Worm (Caenorhabditis elegans): ENCODE measurements around the gene spp-4.

Gene spp-4

ce11 chrX:7290859-7291628 lies 27.5 kb downstream of the spp-4 start:
- no peak for TF ChIP-seq hlh-1 (tag; optimal IDR thresholded peaks at IDR 0.05)
- no peak for TF ChIP-seq ztf-11 (tag; optimal IDR thresholded peaks at IDR 0.05)
- no peak for TF ChIP-seq ceh-39 (tag; optimal IDR thresholded peaks at IDR 0.05)
- no peak for TF ChIP-seq snpc-4 (tag; optimal IDR thresholded peaks at IDR 0.05)
- TF ChIP-seq ces-1 (GFP tag; optimal IDR thresholded peaks at IDR 0.05), result no peak
- no peak for TF ChIP-seq unc-62 (GFP tag; optimal IDR thresholded peaks at IDR 0.05)
- TF ChIP-seq tbx-8 (GFP tag; optimal IDR thresholded peaks at IDR 0.05), result no peak
- no peak for TF ChIP-seq zip-8 (tag; optimal IDR thresholded peaks at IDR 0.05)

DNA sequence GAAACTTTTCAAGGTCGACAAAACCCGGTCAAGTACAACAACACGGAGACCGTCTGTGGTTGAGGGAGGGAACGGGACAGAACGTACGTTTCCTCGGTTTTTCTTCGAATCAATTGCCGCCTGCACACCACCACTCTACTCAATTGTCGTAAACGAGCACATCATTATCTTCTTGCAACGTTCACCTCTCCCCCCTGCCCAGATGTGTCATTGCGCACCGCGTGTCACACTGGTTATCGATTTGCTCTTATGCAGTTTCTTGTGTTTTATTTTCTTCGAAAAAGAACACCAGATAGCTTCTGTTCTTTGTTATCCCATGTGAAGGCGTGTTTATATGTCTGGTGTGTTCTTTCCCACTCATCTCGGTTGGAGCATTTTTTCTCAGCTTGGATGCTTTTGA lies 29.0 kb downstream of the spp-4 start:
- TF ChIP-seq mab-5 (tag; optimal IDR thresholded peaks at IDR 0.05), result no peak
- TF ChIP-seq pha-4 (tag; optimal IDR thresholded peaks at IDR 0.05), result no peak
- no peak for TF ChIP-seq sem-2 (GFP tag; optimal IDR thresholded peaks at IDR 0.05)
- TF ChIP-seq blmp-1 (tag; optimal IDR thresholded peaks at IDR 0.05), result no peak
- TF ChIP-seq ham-2 (GFP tag; optimal IDR thresholded peaks at IDR 0.05), result no peak
- TF ChIP-seq ces-1 (GFP tag; optimal IDR thresholded peaks at IDR 0.05), result peak; percentile 6
- TF ChIP-seq nhr-12 (tag; optimal IDR thresholded peaks at IDR 0.05), result no peak
- no peak for TF ChIP-seq ceh-83 (GFP tag; optimal IDR thresholded peaks at IDR 0.05)
- no peak for TF ChIP-seq elt-3 (tag; optimal IDR thresholded peaks at IDR 0.05)
- no peak for TF ChIP-seq flh-1 (GFP tag; optimal IDR thresholded peaks at IDR 0.05)
- TF ChIP-seq elt-1 (tag; optimal IDR thresholded peaks at IDR 0.05; ENCODE audit: borderline replicate concordance, insufficient read depth), result no peak
- TF ChIP-seq unc-39 (tag; optimal IDR thresholded peaks at IDR 0.05), result peak; percentile 4
- no peak for TF ChIP-seq bed-3 (GFP tag; optimal IDR thresholded peaks at IDR 0.05)
- TF ChIP-seq ceh-39 (tag; optimal IDR thresholded peaks at IDR 0.05), result peak; percentile 3
- TF ChIP-seq drap-1 (GFP tag; optimal IDR thresholded peaks at IDR 0.05), result no peak

- TF ChIP-seq ces-1 (GFP tag; optimal IDR thresholded peaks at IDR 0.05) (peak; percentile 69), unc-39 (tag; optimal IDR thresholded peaks at IDR 0.05) (peak; percentile 60), elt-1 (tag; optimal IDR thresholded peaks at IDR 0.05; ENCODE audit: borderline replicate concordance, insufficient read depth) (no peak)
These were observed 33.8 kb downstream of the spp-4 start for ce11 chrX:7284724-7285184.

- no peak for TF ChIP-seq ces-1 (GFP tag; optimal IDR thresholded peaks at IDR 0.05)
- no peak for TF ChIP-seq bed-3 (GFP tag; optimal IDR thresholded peaks at IDR 0.05)
- no peak for TF ChIP-seq ham-2 (GFP tag; optimal IDR thresholded peaks at IDR 0.05)
- no peak for TF ChIP-seq ztf-11 (tag; optimal IDR thresholded peaks at IDR 0.05)
- TF ChIP-seq mls-2 (tag; optimal IDR thresholded peaks at IDR 0.05), result no peak
- no peak for TF ChIP-seq tbx-8 (GFP tag; optimal IDR thresholded peaks at IDR 0.05)
- no peak for TF ChIP-seq zip-8 (tag; optimal IDR thresholded peaks at IDR 0.05)
- no peak for TF ChIP-seq unc-120 (tag; optimal IDR thresholded peaks at IDR 0.05; ENCODE audit: poor library complexity, severe bottlenecking)
- no peak for TF ChIP-seq M03D4.4 (tag; optimal IDR thresholded peaks at IDR 0.05)
- no peak for TF ChIP-seq lin-13 (tag; optimal IDR thresholded peaks at IDR 0.05)
- TF ChIP-seq unc-62 (GFP tag; optimal IDR thresholded peaks at IDR 0.05), result no peak
- TF ChIP-seq elt-1 (tag; optimal IDR thresholded peaks at IDR 0.05; ENCODE audit: borderline replicate concordance, insufficient read depth), result no peak
- no peak for TF ChIP-seq mep-1 (tag; optimal IDR thresholded peaks at IDR 0.05)
- no peak for TF ChIP-seq nhr-76 (tag; optimal IDR thresholded peaks at IDR 0.05)
- TF ChIP-seq nhr-28 (tag; optimal IDR thresholded peaks at IDR 0.05), result no peak
These were observed 35.4 kb downstream of the spp-4 start for ce11 chrX:7283136-7283535.

ce11 chrX:7281347-7281746 lies 37.2 kb downstream of the spp-4 start:
- TF ChIP-seq sem-2 (GFP tag; optimal IDR thresholded peaks at IDR 0.05) (no peak), mls-2 (tag; optimal IDR thresholded peaks at IDR 0.05) (peak; percentile 1), flh-1 (GFP tag; optimal IDR thresholded peaks at IDR 0.05) (no peak), blmp-1 (tag; optimal IDR thresholded peaks at IDR 0.05) (no peak), lin-32 (GFP tag; optimal IDR thresholded peaks at IDR 0.05) (no peak), nhr-237 (tag; optimal IDR thresholded peaks at IDR 0.05) (no peak), nhr-2 (tag; optimal IDR thresholded peaks at IDR 0.05) (no peak), unc-120 (tag; optimal IDR thresholded peaks at IDR 0.05; ENCODE audit: poor library complexity, severe bottlenecking) (no peak), elt-1 (tag; optimal IDR thresholded peaks at IDR 0.05; ENCODE audit: borderline replicate concordance, insufficient read depth) (no peak), ham-2 (GFP tag; optimal IDR thresholded peaks at IDR 0.05) (no peak), ztf-11 (tag; optimal IDR thresholded peaks at IDR 0.05) (no peak), M03D4.4 (tag; optimal IDR thresholded peaks at IDR 0.05) (no peak), nhr-28 (tag; optimal IDR thresholded peaks at IDR 0.05) (no peak), ceh-43 (GFP tag; optimal IDR thresholded peaks at IDR 0.05) (no peak), drap-1 (GFP tag; optimal IDR thresholded peaks at IDR 0.05) (no peak), nhr-12 (tag; optimal IDR thresholded peaks at IDR 0.05) (no peak), ces-1 (GFP tag; optimal IDR thresholded peaks at IDR 0.05) (peak; percentile 98)
